Fruit fly (Drosophila melanogaster) whole organism: ENCODE data around the gene Takl2.

Experiments
- CG8478 ChIP-seq: fragments of >200 bp; optimal IDR thresholded peaks from 2 replicates; lab custom pipeline; 2018; ENCODE audit warnings: inconsistent platforms
- Dll ChIP-seq: fragments of >200 bp; optimal IDR thresholded peaks from 2 replicates; lab custom pipeline; 2017
- EcR ChIP-seq, 2 experiments: fragments of >200 bp; optimal IDR thresholded peaks; 2 replicates each; lab custom pipeline; 2017; ENCODE audit warnings: missing biosample characterization in 2 of 2, missing genetic modification characterization in 2 of 2, missing genetic modification reagents in 2 of 2
- pan ChIP-seq: fragments of >200 bp; optimal IDR thresholded peaks from 2 replicates; lab custom pipeline; 2017
- psq ChIP-seq: fragments of >200 bp; optimal IDR thresholded peaks from 2 replicates; lab custom pipeline; 2017
- usp ChIP-seq: fragments of >200 bp; optimal IDR thresholded peaks from 2 replicates; lab custom pipeline; 2017; ENCODE audit warnings: missing biosample characterization, missing genetic modification characterization, mixed read lengths

- TF ChIP-seq psq (lab: Kevin White, UChicago) (no peak), usp (GFP tag; lab: Kevin White, UChicago) (no peak), Dll (lab: Kevin White, UChicago) (no peak), EcR (GFP tag; optimal IDR thresholded peaks at IDR 0.05; lab: Kevin White, UChicago) (no peak), CG8478 (lab: Kevin White, UChicago) (no peak), pan (lab: Kevin White, UChicago) (no peak)
These were observed 11.8 kb upstream of the Takl2 start, which contains the start of the genes vret and HP1c for dm6 chr3R:22745432-22745831.
